Fruit fly (Drosophila melanogaster): ENCODE results near the gene exd.

DNA sequence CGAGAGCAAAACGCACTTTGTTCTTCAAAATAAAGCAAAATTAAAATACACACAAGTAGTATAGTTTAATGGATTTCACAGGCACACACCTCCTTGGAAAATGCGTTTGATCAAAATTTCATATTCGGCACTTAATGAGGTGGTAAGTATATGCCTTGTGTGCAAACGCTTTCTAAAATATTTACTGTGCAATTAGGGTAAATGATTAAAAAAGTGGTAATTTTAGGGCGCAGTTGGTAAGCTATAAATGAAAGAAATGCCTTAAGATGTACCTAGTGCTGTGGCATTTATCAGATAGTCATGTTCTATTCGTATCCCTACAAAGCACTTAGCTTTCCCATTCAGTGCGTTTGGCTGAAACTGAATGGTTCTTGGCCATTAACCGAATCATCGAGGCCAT lies 18.1 kb upstream of the exd start, which contains the start of gene Or13a:
- TF ChIP-seq CTCF (optimal IDR thresholded peaks at IDR 0.05), result no peak
- no peak for TF ChIP-seq CG8478 (optimal IDR thresholded peaks at IDR 0.05)
